Worm (Caenorhabditis elegans) whole organism, young adult: ENCODE results near the gene Y62E10A.19.

ENCODE experiments used
- B0035.1 ChIP-seq: sonication (generic microtip); optimal IDR thresholded peaks from 2 replicates; lab custom pipeline; 2016; ENCODE audit warnings: missing genetic modification characterization, mild to moderate bottlenecking, missing compliant biosample characterization, missing genotype, missing genetic modification reagents
- B0336.3 ChIP-seq: fragments of 200-800 bp; sonication (Bioruptor generic); IDR thresholded peaks from 2 replicates; pipeline ENCODE4 v1.3.6; 2022; ENCODE audit warnings: missing genetic modification characterization, missing compliant biosample characterization
- F23B12.7 ChIP-seq: sonication (generic microtip); optimal IDR thresholded peaks from 2 replicates; lab custom pipeline; 2017; ENCODE audit warnings: missing genetic modification characterization, mild to moderate bottlenecking, missing compliant biosample characterization, antibody characterized with exemption, moderate library complexity; ENCODE audit not compliant: insufficient read depth
- F33H1.4 ChIP-seq: fragments of 200-800 bp; sonication (Bioruptor generic); IDR thresholded peaks from 2 replicates; pipeline ENCODE4 v1.3.6; 2022; ENCODE audit warnings: missing genetic modification reagents, missing genetic modification characterization, missing compliant biosample characterization
- F49E8.2 ChIP-seq: sonication (generic microtip); optimal IDR thresholded peaks from 3 replicates; lab custom pipeline; 2017; ENCODE audit warnings: missing genetic modification characterization, mild to moderate bottlenecking, missing compliant biosample characterization, antibody characterized with exemption, moderate library complexity; ENCODE audit not compliant: insufficient read depth
- F52B5.7 ChIP-seq: sonication (generic microtip); optimal IDR thresholded peaks from 2 replicates; lab custom pipeline; 2016; ENCODE audit warnings: mild to moderate bottlenecking, missing genetic modification characterization, missing compliant biosample characterization
- F55B11.4 ChIP-seq: sonication (generic microtip); optimal IDR thresholded peaks from 2 replicates; lab custom pipeline; 2016; ENCODE audit warnings: missing compliant biosample characterization, missing genetic modification characterization, borderline replicate concordance; ENCODE audit not compliant: insufficient read depth
- F57C9.4 ChIP-seq: sonication (generic microtip); optimal IDR thresholded peaks from 2 replicates; lab custom pipeline; 2017; ENCODE audit warnings: mild to moderate bottlenecking, missing genetic modification characterization, missing compliant biosample characterization
- K12H6.12 ChIP-seq: fragments of 200-800 bp; sonication (Bioruptor generic); optimal IDR thresholded peaks from 2 replicates; lab custom pipeline; 2018; ENCODE audit warnings: mild to moderate bottlenecking, missing genetic modification characterization, missing compliant biosample characterization
- Y53G8AR.9 ChIP-seq: fragments of 200-800 bp; sonication (Bioruptor generic); conservative IDR thresholded peaks from 2 replicates; pipeline ENCODE4 v1.3.6; 2022; ENCODE audit warnings: missing genetic modification reagents, missing genetic modification characterization, missing compliant biosample characterization
- ZK185.1 ChIP-seq: sonication (generic microtip); optimal IDR thresholded peaks from 2 replicates; lab custom pipeline; 2016; ENCODE audit warnings: mild to moderate bottlenecking, missing genetic modification characterization, missing compliant biosample characterization; ENCODE audit not compliant: poor library complexity, severe bottlenecking
- ama-1 ChIP-seq, 3 experiments: fragments of 150-350 bp in 1 of 3; sonication (generic microtip) in 2 of 3; optimal IDR thresholded peaks; 2 replicates each; lab custom pipeline; 2014 to 2018; ENCODE audit warnings: missing biosample characterization in 2 of 3, missing genetic modification characterization in 2 of 3, missing genetic modification reagents in 2 of 3
- atf-7 ChIP-seq: sonication (generic microtip); optimal IDR thresholded peaks from 2 replicates; lab custom pipeline; 2017; ENCODE audit warnings: mild to moderate bottlenecking, missing genetic modification characterization, missing compliant biosample characterization
- attf-6 ChIP-seq: fragments of 200-800 bp; sonication (Bioruptor generic); IDR thresholded peaks from 2 replicates; pipeline ENCODE4 v1.3.6; 2022; ENCODE audit warnings: missing genetic modification reagents, missing genetic modification characterization, missing compliant biosample characterization
- cebp-2 ChIP-seq: fragments of 200-800 bp; sonication (Bioruptor generic); IDR thresholded peaks from 2 replicates; pipeline ENCODE4 v1.3.6; 2022; ENCODE audit warnings: missing genetic modification characterization, missing compliant biosample characterization
- ceh-58 ChIP-seq: fragments of 200-800 bp; sonication (Bioruptor generic); IDR thresholded peaks from 2 replicates; pipeline ENCODE4 v1.3.6; 2022; ENCODE audit warnings: missing genetic modification characterization, missing compliant biosample characterization
- efl-1 ChIP-seq: fragments of 150-350 bp; optimal IDR thresholded peaks from 2 replicates; lab custom pipeline; 2014; ENCODE audit warnings: missing biosample characterization, missing genetic modification reagents, missing genetic modification characterization
- ets-4 ChIP-seq: fragments of 200-800 bp; sonication (Bioruptor generic); optimal IDR thresholded peaks from 2 replicates; lab custom pipeline; 2018; ENCODE audit warnings: mild to moderate bottlenecking, missing genetic modification characterization, missing compliant biosample characterization
- him-1 ChIP-seq: sonication (generic microtip); optimal IDR thresholded peaks from 2 replicates; lab custom pipeline; 2016; ENCODE audit warnings: missing genotype, missing genetic modification reagents, missing genetic modification characterization, missing compliant biosample characterization
- hlh-26 ChIP-seq: fragments of 200-800 bp; sonication (Bioruptor generic); conservative IDR thresholded peaks from 2 replicates; pipeline ENCODE4 v1.3.6; 2022; ENCODE audit warnings: missing genetic modification reagents, missing genetic modification characterization, missing compliant biosample characterization
- hmg-1.2 ChIP-seq: fragments of 200-800 bp; sonication (Bioruptor generic); IDR thresholded peaks from 2 replicates; pipeline ENCODE4 v1.3.6; 2022; ENCODE audit warnings: missing genetic modification reagents, missing genetic modification characterization, missing compliant biosample characterization
- hrde-1 ChIP-seq: sonication (generic microtip); optimal IDR thresholded peaks from 2 replicates; lab custom pipeline; 2016; ENCODE audit warnings: missing genetic modification characterization, mild to moderate bottlenecking, missing compliant biosample characterization, moderate library complexity, missing genotype, missing genetic modification reagents, borderline replicate concordance
- hsf-1 ChIP-seq: fragments of 200-800 bp; sonication (Bioruptor generic); IDR thresholded peaks from 2 replicates; pipeline ENCODE4 v1.3.6; 2022; ENCODE audit warnings: missing genetic modification reagents, missing genetic modification characterization, missing compliant biosample characterization
- lag-1 ChIP-seq: fragments of 200-800 bp; sonication (Bioruptor generic); IDR thresholded peaks from 2 replicates; pipeline ENCODE4 v1.3.6; 2022; ENCODE audit warnings: missing genetic modification reagents, missing genetic modification characterization, missing compliant biosample characterization
- let-526 ChIP-seq: fragments of 200-800 bp; sonication (Bioruptor generic); IDR thresholded peaks from 2 replicates; pipeline ENCODE4 v1.3.6; 2022; ENCODE audit warnings: missing genetic modification reagents, missing genetic modification characterization, missing compliant biosample characterization
- lsl-1 ChIP-seq: fragments of 200-800 bp; sonication (Bioruptor generic); optimal IDR thresholded peaks from 2 replicates; lab custom pipeline; 2018; ENCODE audit warnings: mild to moderate bottlenecking, missing genetic modification characterization, moderate library complexity, missing compliant biosample characterization
- madf-3 ChIP-seq: fragments of 200-800 bp; sonication (Bioruptor generic); IDR thresholded peaks from 2 replicates; pipeline ENCODE4 v1.3.6; 2022; ENCODE audit warnings: missing genetic modification reagents, missing genetic modification characterization, missing compliant biosample characterization
- pbrm-1 ChIP-seq: fragments of 200-800 bp; sonication (Bioruptor generic); IDR thresholded peaks from 2 replicates; pipeline ENCODE4 v1.3.6; 2022; ENCODE audit warnings: missing genetic modification reagents, missing genetic modification characterization, missing compliant biosample characterization
- rcor-1 ChIP-seq: fragments of 200-800 bp; sonication (Bioruptor generic); IDR thresholded peaks from 2 replicates; pipeline ENCODE4 v1.3.6; 2022; ENCODE audit warnings: missing genetic modification reagents, missing genetic modification characterization, missing compliant biosample characterization
- repo-1 ChIP-seq: sonication (generic microtip); optimal IDR thresholded peaks from 2 replicates; lab custom pipeline; 2017; ENCODE audit warnings: mild to moderate bottlenecking, missing genetic modification characterization, missing compliant biosample characterization
- snpc-4 ChIP-seq, 5 experiments: fragments of 150-350 bp in 1 of 5; sonication (generic microtip) in 4 of 5; optimal IDR thresholded peaks; 2 replicates each; lab custom pipeline; 2014 to 2018; ENCODE audit warnings: missing genetic modification characterization in 5 of 5, missing biosample characterization in 3 of 5, antibody characterized with exemption in 2 of 5, mild to moderate bottlenecking in 2 of 5, missing compliant biosample characterization in 2 of 5, missing genotype in 2 of 5, moderate library complexity in 2 of 5, missing genetic modification reagents in 1 of 5
- unc-62 ChIP-seq: fragments of 150-350 bp; optimal IDR thresholded peaks from 2 replicates; lab custom pipeline; 2014; ENCODE audit warnings: missing biosample characterization, missing genetic modification reagents, missing genetic modification characterization
- ztf-18 ChIP-seq: sonication (generic microtip); optimal IDR thresholded peaks from 2 replicates; lab custom pipeline; 2016; ENCODE audit warnings: missing genotype, mild to moderate bottlenecking, missing genetic modification characterization, missing compliant biosample characterization
- ztf-22 ChIP-seq: fragments of 200-800 bp; sonication (Bioruptor generic); optimal IDR thresholded peaks from 2 replicates; lab custom pipeline; 2018; ENCODE audit warnings: mild to moderate bottlenecking, missing genetic modification characterization, moderate library complexity, missing compliant biosample characterization
- ztf-25 ChIP-seq: fragments of 200-800 bp; sonication (Bioruptor generic); IDR thresholded peaks from 2 replicates; pipeline ENCODE4 v1.3.6; 2022; ENCODE audit warnings: missing genetic modification reagents, missing genetic modification characterization, missing compliant biosample characterization
- ztf-6 ChIP-seq: fragments of 200-800 bp; sonication (Bioruptor generic); IDR thresholded peaks from 2 replicates; pipeline ENCODE4 v1.3.6; 2022; ENCODE audit warnings: missing genetic modification reagents, missing genetic modification characterization, missing compliant biosample characterization

The Y62E10A.19 gene

DNA sequence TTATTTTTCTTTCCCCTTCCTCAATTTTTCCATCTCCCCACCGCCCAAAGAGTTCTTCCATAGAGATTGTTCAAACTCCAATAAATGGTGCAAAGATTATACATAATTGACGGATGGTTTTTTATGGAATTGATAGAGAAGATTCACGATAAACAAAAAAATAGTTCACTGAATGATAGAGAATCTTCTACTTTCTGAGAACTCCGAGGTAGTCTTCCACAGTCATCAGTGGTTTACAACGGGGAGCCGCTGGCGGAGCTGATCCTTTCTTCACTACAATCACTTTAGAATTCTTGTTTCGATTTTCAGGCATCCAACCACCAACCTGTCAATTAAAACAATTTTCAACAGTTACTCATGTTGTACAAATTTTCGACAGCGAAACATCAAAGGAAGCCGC is 52.1 kb downstream of the Y62E10A.19 start:
- TF ChIP-seq F57C9.4 (tag; lab: Kevin White, UChicago): no peak
- peak; percentile 58; the same call in 1 of the 2 replicates for TF ChIP-seq cebp-2 (GFP tag; lab: Robert Waterston, UW)
- TF ChIP-seq ztf-18 (tag; lab: Kevin White, UChicago): no peak
- peak; percentile 63 for TF ChIP-seq hsf-1 (GFP tag; lab: Robert Waterston, UW)
- TF ChIP-seq efl-1 (GFP tag; lab: Kevin White, UChicago): no peak
- peak; percentile 24; the same call in 1 of the 2 replicates for TF ChIP-seq rcor-1 (GFP tag; lab: Robert Waterston, UW)
- no peak for TF ChIP-seq snpc-4 (GFP tag; optimal IDR thresholded peaks at IDR 0.05; lab: Kevin White, UChicago)
- TF ChIP-seq snpc-4 (tag; optimal IDR thresholded peaks at IDR 0.05; lab: Kevin White, UChicago): peak in 1 of 4 experiments; percentile 44
- 0 out of 2 replicates have a peak, but pooled peaks have one; percentile 45 for TF ChIP-seq pbrm-1
- no peak for TF ChIP-seq F23B12.7 (tag; lab: Kevin White, UChicago)
- TF ChIP-seq F52B5.7: peak; percentile 15
- peak; percentile 58 for TF ChIP-seq him-1
- TF ChIP-seq Y53G8AR.9 (GFP tag; lab: Robert Waterston, UW): no peak; the same call in 1 of the 2 replicates
- no peak for TF ChIP-seq lag-1
- TF ChIP-seq F33H1.4 (GFP tag; lab: Robert Waterston, UW): 0 out of 2 replicates have a peak, but pooled peaks have one; percentile 8
- peak; percentile 74 for TF ChIP-seq attf-6 (GFP tag; lab: Robert Waterston, UW)
- TF ChIP-seq B0336.3: peak; percentile 57; the same call in 1 of the 2 replicates
- peak; percentile 4 for TF ChIP-seq lsl-1 (GFP tag; lab: Kevin White, UChicago)
- TF ChIP-seq repo-1: no peak
- 0 out of 2 replicates have a peak, but pooled peaks have one; percentile 13 for TF ChIP-seq hmg-1.2 (GFP tag; lab: Robert Waterston, UW)
- TF ChIP-seq ceh-58 (GFP tag; lab: Robert Waterston, UW): 0 out of 2 replicates have a peak, but pooled peaks have one; percentile 30
- no peak for TF ChIP-seq hlh-26 (GFP tag; lab: Robert Waterston, UW)
- TF ChIP-seq ama-1 (optimal IDR thresholded peaks at IDR 0.05; lab: Kevin White, UChicago): no peak
- peak in 1 of 2 experiments; percentile 21 for TF ChIP-seq ama-1 (GFP tag; optimal IDR thresholded peaks at IDR 0.05; lab: Kevin White, UChicago)
- TF ChIP-seq ztf-25 (GFP tag; lab: Robert Waterston, UW): no peak
- no peak for TF ChIP-seq B0035.1
- TF ChIP-seq ztf-22 (GFP tag; lab: Kevin White, UChicago): no peak
- TF ChIP-seq madf-3: 0 out of 2 replicates have a peak, but pooled peaks have one; percentile 57
- TF ChIP-seq F55B11.4 (tag; lab: Kevin White, UChicago): no peak
- TF ChIP-seq hrde-1 (tag; lab: Kevin White, UChicago): peak; percentile 20
- TF ChIP-seq ztf-6: no peak
- TF ChIP-seq ZK185.1 (tag; lab: Kevin White, UChicago): no peak
- TF ChIP-seq atf-7 (tag; lab: Kevin White, UChicago): no peak
- TF ChIP-seq, all 124 proteins: peak for 16

DNA sequence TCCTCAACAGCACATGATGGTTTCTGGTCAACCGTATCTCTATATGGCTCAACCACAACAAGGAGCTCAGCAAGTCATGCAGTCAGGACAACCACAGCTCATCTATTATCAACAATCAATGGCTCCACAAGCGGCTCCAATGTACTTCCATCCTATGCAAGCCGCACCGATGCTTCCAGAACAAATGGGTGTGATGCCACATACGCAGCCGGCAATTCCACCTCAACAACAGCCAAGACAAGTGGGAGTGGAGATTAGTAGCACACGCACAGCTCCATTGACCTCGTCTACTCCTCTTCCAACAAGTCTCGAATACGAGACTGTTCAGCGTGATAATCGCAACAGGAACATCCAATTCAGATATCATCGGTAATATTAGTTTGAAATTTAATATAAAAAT is 54.1 kb downstream of the Y62E10A.19 start:
- TF ChIP-seq efl-1 (GFP tag; lab: Kevin White, UChicago) (no peak), F49E8.2 (tag; lab: Kevin White, UChicago) (no peak), B0336.3 (no peak), let-526 (GFP tag; lab: Robert Waterston, UW) (no peak), unc-62 (GFP tag; lab: Kevin White, UChicago) (no peak), snpc-4 (GFP tag; optimal IDR thresholded peaks at IDR 0.05; lab: Kevin White, UChicago) (no peak), snpc-4 (tag; optimal IDR thresholded peaks at IDR 0.05; lab: Kevin White, UChicago) (no peak), ets-4 (GFP tag; lab: Kevin White, UChicago) (no peak), K12H6.12 (tag; lab: Kevin White, UChicago) (no peak)
